Fruit fly (Drosophila melanogaster) whole organism, embryonic: ENCODE data around the gene CG42540.

Source experiments
- Ada2b ChIP-seq: fragments of 200-800 bp; sonication (Bioruptor generic); IDR thresholded peaks from 2 replicates; pipeline ENCODE4 v1.3.6; 2022; ENCODE audit warnings: missing biosample characterization, missing genetic modification characterization
- CG10366 ChIP-seq: fragments of 200-800 bp; sonication (Bioruptor generic); IDR thresholded peaks from 2 replicates; pipeline ENCODE4 v1.3.6; 2022; ENCODE audit warnings: missing biosample characterization, missing genetic modification characterization
- CG12104 ChIP-seq: fragments of 200-800 bp; sonication (Bioruptor generic); optimal IDR thresholded peaks from 3 replicates; lab custom pipeline; 2016; ENCODE audit warnings: missing biosample characterization, missing genetic modification characterization
- CG12219 ChIP-seq: fragments of 200-800 bp; sonication (Bioruptor generic); optimal IDR thresholded peaks from 3 replicates; lab custom pipeline; 2018; ENCODE audit warnings: missing biosample characterization, mild to moderate bottlenecking, missing genetic modification characterization
- CG12236 ChIP-seq: fragments of 200-800 bp; sonication (Bioruptor generic); optimal IDR thresholded peaks from 2 replicates; lab custom pipeline; 2016; ENCODE audit warnings: missing biosample characterization, missing genetic modification characterization
- CG12659 ChIP-seq: fragments of 200-800 bp; sonication (Bioruptor generic); optimal IDR thresholded peaks from 3 replicates; lab custom pipeline; 2017; ENCODE audit warnings: mild to moderate bottlenecking, missing biosample characterization, missing genetic modification reagents, missing genetic modification characterization
- CG14965 ChIP-seq: fragments of 200-800 bp; sonication (Bioruptor generic); optimal IDR thresholded peaks from 2 replicates; lab custom pipeline; 2016; ENCODE audit warnings: missing biosample characterization, missing genetic modification characterization, borderline replicate concordance
- CG16863 ChIP-seq: fragments of 200-800 bp; sonication (Bioruptor generic); optimal IDR thresholded peaks from 3 replicates; lab custom pipeline; 2016; ENCODE audit warnings: missing biosample characterization, missing genetic modification characterization
- CG17186 ChIP-seq: fragments of 200-800 bp; sonication (Bioruptor generic); optimal IDR thresholded peaks from 3 replicates; lab custom pipeline; 2017; ENCODE audit warnings: missing biosample characterization, missing genetic modification reagents, missing genetic modification characterization
- CG17568 ChIP-seq: fragments of 200-800 bp; sonication (Bioruptor generic); optimal IDR thresholded peaks from 2 replicates; lab custom pipeline; 2018; ENCODE audit warnings: missing biosample characterization, mild to moderate bottlenecking, missing genetic modification characterization, moderate library complexity
- CG2678 ChIP-seq: fragments of 200-800 bp; sonication (Bioruptor generic); optimal IDR thresholded peaks from 3 replicates; lab custom pipeline; 2019; ENCODE audit warnings: missing biosample characterization, mild to moderate bottlenecking, missing genetic modification characterization, moderate library complexity
- CG30020 ChIP-seq: fragments of 200-800 bp; optimal IDR thresholded peaks from 2 replicates; lab custom pipeline; 2019; ENCODE audit warnings: missing biosample characterization, mild to moderate bottlenecking, missing genetic modification characterization, moderate library complexity
- CG34224 ChIP-seq: fragments of 200-800 bp; sonication (Bioruptor generic); IDR thresholded peaks from 3 replicates; pipeline ENCODE4 v1.3.6; 2022; ENCODE audit warnings: missing biosample characterization, missing genetic modification characterization; ENCODE audit not compliant: partially characterized antibody
- CG3995 ChIP-seq: fragments of 200-800 bp; sonication (Bioruptor generic); optimal IDR thresholded peaks from 3 replicates; lab custom pipeline; 2016; ENCODE audit warnings: missing biosample characterization, missing genetic modification characterization
- CG4282 ChIP-seq: fragments of 200-800 bp; sonication (Bioruptor generic); optimal IDR thresholded peaks from 2 replicates; lab custom pipeline; 2016; ENCODE audit warnings: missing biosample characterization, missing genetic modification characterization
- CG5180 ChIP-seq: fragments of 200-800 bp; sonication (Bioruptor generic); optimal IDR thresholded peaks from 3 replicates; lab custom pipeline; 2017; ENCODE audit warnings: missing biosample characterization, missing genetic modification characterization, mild to moderate bottlenecking, moderate library complexity, missing genetic modification reagents
- CG5245 ChIP-seq: fragments of 200-800 bp; sonication (Bioruptor generic); optimal IDR thresholded peaks from 3 replicates; lab custom pipeline; 2016; ENCODE audit warnings: missing biosample characterization, missing genetic modification characterization
- CG7963 ChIP-seq: fragments of 200-800 bp; sonication (Bioruptor generic); IDR thresholded peaks from 3 replicates; pipeline ENCODE4 v1.3.6; 2022; ENCODE audit warnings: missing biosample characterization, missing genetic modification characterization; ENCODE audit not compliant: partially characterized antibody
- CG7987 ChIP-seq: fragments of 200-800 bp; sonication (Bioruptor generic); optimal IDR thresholded peaks from 2 replicates; lab custom pipeline; 2018; ENCODE audit warnings: missing biosample characterization, mild to moderate bottlenecking, missing genetic modification characterization, moderate library complexity
- CG8388 ChIP-seq: fragments of 200-800 bp; sonication (Bioruptor generic); optimal IDR thresholded peaks from 2 replicates; lab custom pipeline; 2019; ENCODE audit warnings: missing biosample characterization, mild to moderate bottlenecking, missing genetic modification characterization, moderate library complexity
- CG9932 ChIP-seq: fragments of 200-800 bp; sonication (Bioruptor generic); IDR thresholded peaks from 2 replicates; pipeline ENCODE4 v1.3.6; 2022; ENCODE audit warnings: missing biosample characterization, missing genetic modification characterization
- Dad ChIP-seq: fragments of 200-800 bp; sonication (Bioruptor generic); optimal IDR thresholded peaks from 3 replicates; lab custom pipeline; 2016; ENCODE audit warnings: missing biosample characterization, missing genetic modification characterization
- Fer2 ChIP-seq: fragments of 200-800 bp; sonication (Bioruptor generic); optimal IDR thresholded peaks from 2 replicates; lab custom pipeline; 2018; ENCODE audit warnings: missing biosample characterization, mild to moderate bottlenecking, missing genetic modification characterization, moderate library complexity
- Hmr ChIP-seq: fragments of 200-800 bp; sonication (Bioruptor generic); optimal IDR thresholded peaks from 3 replicates; lab custom pipeline; 2017; ENCODE audit warnings: mild to moderate bottlenecking, missing biosample characterization, missing genetic modification reagents, missing genetic modification characterization
- Hmx ChIP-seq: fragments of 200-800 bp; sonication (Bioruptor generic); optimal IDR thresholded peaks from 2 replicates; lab custom pipeline; 2016; ENCODE audit warnings: missing biosample characterization, missing genetic modification characterization
- Lim3 ChIP-seq: fragments of 200-800 bp; sonication (Bioruptor generic); IDR thresholded peaks from 2 replicates; pipeline ENCODE4 v1.3.6; 2022; ENCODE audit warnings: missing biosample characterization, missing genetic modification characterization
- NC2β ChIP-seq: fragments of 200-800 bp; sonication (Bioruptor generic); optimal IDR thresholded peaks from 2 replicates; lab custom pipeline; 2016; ENCODE audit warnings: missing biosample characterization, missing genetic modification characterization
- Rx ChIP-seq: fragments of 200-800 bp; sonication (Bioruptor generic); IDR thresholded peaks from 2 replicates; pipeline ENCODE4 v1.3.6; 2022; ENCODE audit warnings: missing biosample characterization, missing genetic modification characterization
- Xbp1 ChIP-seq: fragments of 200-800 bp; sonication (Bioruptor generic); optimal IDR thresholded peaks from 3 replicates; lab custom pipeline; 2016; ENCODE audit warnings: missing biosample characterization, mild to moderate bottlenecking, missing genetic modification characterization
- bigmax ChIP-seq: fragments of 200-800 bp; sonication (Bioruptor generic); optimal IDR thresholded peaks from 2 replicates; lab custom pipeline; 2018; ENCODE audit warnings: missing biosample characterization, mild to moderate bottlenecking, missing genetic modification characterization
- bsh ChIP-seq, 2 experiments: fragments of 200-800 bp; sonication (Bioruptor generic); optimal IDR thresholded peaks; 2 replicates each; lab custom pipeline; 2017 to 2018; ENCODE audit warnings: mild to moderate bottlenecking in 2 of 2, missing biosample characterization in 2 of 2, missing genetic modification characterization in 2 of 2, moderate library complexity in 1 of 2
- chm ChIP-seq: fragments of 200-800 bp; sonication (Bioruptor generic); IDR thresholded peaks from 2 replicates; pipeline ENCODE4 v1.3.6; 2022; ENCODE audit warnings: missing biosample characterization, missing genetic modification characterization
- dm ChIP-seq: fragments of 200-800 bp; sonication (Bioruptor generic); optimal IDR thresholded peaks from 3 replicates; lab custom pipeline; 2016; ENCODE audit warnings: missing biosample characterization, missing genetic modification characterization
- exex ChIP-seq: fragments of 200-800 bp; sonication (Bioruptor generic); optimal IDR thresholded peaks from 4 replicates; lab custom pipeline; 2018; ENCODE audit warnings: missing biosample characterization, mild to moderate bottlenecking, missing genetic modification characterization, moderate library complexity
- fd102C ChIP-seq: fragments of 200-800 bp; sonication (Bioruptor generic); optimal IDR thresholded peaks from 2 replicates; lab custom pipeline; 2018; ENCODE audit warnings: missing biosample characterization, mild to moderate bottlenecking, missing genetic modification characterization, moderate library complexity
- h ChIP-seq: fragments of >200 bp; optimal IDR thresholded peaks from 2 replicates; lab custom pipeline; 2017
- hbn ChIP-seq: fragments of 200-800 bp; sonication (Bioruptor generic); IDR thresholded peaks from 2 replicates; pipeline ENCODE4 v1.3.6; 2022; ENCODE audit warnings: missing biosample characterization, missing genetic modification characterization; ENCODE audit not compliant: partially characterized antibody
- hkb ChIP-seq, 2 experiments: fragments of 200-800 bp in 1 of 2; fragments of >200 bp in 1 of 2; sonication (Bioruptor generic) in 1 of 2; IDR thresholded peaks in 1 of 2; optimal IDR thresholded peaks in 1 of 2; 2 replicates each; pipeline versions ENCODE4 v1.3.6 to Lab custom; 2017 to 2022; ENCODE audit warnings: missing biosample characterization in 1 of 2, missing genetic modification characterization in 1 of 2
- ind ChIP-seq: fragments of 200-800 bp; sonication (Bioruptor generic); optimal IDR thresholded peaks from 3 replicates; lab custom pipeline; 2016; ENCODE audit warnings: missing biosample characterization, missing genetic modification characterization
- knrl ChIP-seq: fragments of 200-800 bp; sonication (Bioruptor generic); IDR thresholded peaks from 3 replicates; pipeline ENCODE4 v1.3.6; 2022; ENCODE audit warnings: missing biosample characterization, missing genetic modification characterization; ENCODE audit not compliant: partially characterized antibody
- lola ChIP-seq, 3 experiments: fragments of >200 bp in 2 of 3; fragments of 200-800 bp in 1 of 3; sonication (Bioruptor generic) in 1 of 3; optimal IDR thresholded peaks; 2 replicates each; lab custom pipeline; 2017 to 2019; ENCODE audit warnings: missing biosample characterization in 3 of 3, missing genetic modification characterization in 3 of 3, mild to moderate bottlenecking in 1 of 3, moderate library complexity in 1 of 3
- onecut ChIP-seq: fragments of 200-800 bp; sonication (Bioruptor generic); IDR thresholded peaks from 2 replicates; pipeline ENCODE4 v1.3.6; 2022; ENCODE audit warnings: missing biosample characterization, missing genetic modification characterization
- psq ChIP-seq: fragments of 200-800 bp; sonication (Bioruptor generic); optimal IDR thresholded peaks from 2 replicates; lab custom pipeline; 2017; ENCODE audit warnings: missing biosample characterization, missing genetic modification characterization
- pum ChIP-seq: fragments of 200-800 bp; sonication (Bioruptor generic); optimal IDR thresholded peaks from 2 replicates; lab custom pipeline; 2016; ENCODE audit warnings: missing biosample characterization, missing genetic modification characterization
- slou ChIP-seq: fragments of 200-800 bp; sonication (Bioruptor generic); optimal IDR thresholded peaks from 3 replicates; lab custom pipeline; 2016; ENCODE audit warnings: missing biosample characterization, missing genetic modification characterization
- trh ChIP-seq: fragments of 200-800 bp; sonication (Bioruptor generic); optimal IDR thresholded peaks from 2 replicates; lab custom pipeline; 2016; ENCODE audit warnings: missing biosample characterization, missing genetic modification characterization
- wor ChIP-seq: fragments of 200-800 bp; sonication (Bioruptor generic); IDR thresholded peaks from 2 replicates; pipeline ENCODE4 v1.3.6; 2022; ENCODE audit warnings: missing biosample characterization, missing genetic modification characterization
- zen ChIP-seq: fragments of 200-800 bp; sonication (Bioruptor generic); optimal IDR thresholded peaks from 3 replicates; lab custom pipeline; 2018; ENCODE audit warnings: missing biosample characterization, mild to moderate bottlenecking, missing genetic modification characterization, moderate library complexity

Gene CG42540

DNA sequence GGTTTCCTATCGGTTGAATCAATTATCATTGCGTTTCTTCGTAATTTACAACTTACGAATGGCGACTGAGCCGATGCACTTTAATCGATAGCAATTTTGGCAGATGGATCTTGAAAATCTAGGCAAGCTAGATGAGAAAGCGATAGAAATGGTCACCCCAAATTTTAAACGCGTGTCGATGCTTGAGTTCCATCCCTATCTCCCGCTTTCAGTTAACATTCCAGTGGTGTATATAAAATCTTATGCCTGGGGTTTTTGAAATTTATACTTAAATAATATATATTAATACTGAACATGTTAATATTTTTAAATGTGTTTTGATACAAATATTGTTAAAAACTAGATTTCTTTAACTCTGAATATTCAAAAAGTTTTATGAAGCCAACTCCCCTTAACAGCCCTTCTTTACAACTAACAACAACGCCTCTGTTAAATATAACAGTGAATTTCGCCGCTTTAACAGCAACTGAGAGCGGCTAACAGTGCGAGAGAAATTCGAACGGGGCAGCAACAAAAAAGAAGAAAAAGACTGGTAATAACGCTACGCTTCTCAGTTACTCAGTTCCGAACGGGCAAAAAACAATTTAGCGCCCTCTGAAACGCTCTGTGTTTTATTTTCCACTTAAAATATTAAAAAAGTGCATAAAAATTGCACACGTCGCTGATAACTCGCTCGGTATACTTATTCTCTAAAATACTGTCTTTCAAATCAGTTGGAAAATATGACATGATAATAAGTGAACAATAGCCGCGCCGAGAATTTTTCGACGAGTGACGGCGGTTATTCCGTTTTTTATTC is 14.1 kb upstream of the CG42540 start, which contains the start of gene CG11357 (continued):
- TF ChIP-seq chm (peak; percentile 98), CG8388 (GFP tag; lab: Kevin White, UChicago) (peak; percentile 99), lola (GFP tag; optimal IDR thresholded peaks at IDR 0.05; lab: Kevin White, UChicago) (peak in 1 of 3 experiments; percentile 98), pum (GFP tag; lab: Kevin White, UChicago) (peak; percentile 83), CG16863 (peak; percentile 73), bsh (GFP tag; optimal IDR thresholded peaks at IDR 0.05; lab: Kevin White, UChicago) (peak; percentile 97 to 99), hkb (optimal IDR thresholded peaks at IDR 0.05; lab: Kevin White, UChicago) (no peak), hkb (GFP tag; IDR thresholded peaks at IDR 0.05; lab: Robert Waterston, UW) (peak; percentile 99), CG12104 (GFP tag; lab: Kevin White, UChicago) (peak; percentile 92), fd102C (GFP tag; lab: Kevin White, UChicago) (peak; percentile 75), CG12219 (GFP tag; lab: Kevin White, UChicago) (peak; percentile 96), CG14965 (GFP tag; lab: Kevin White, UChicago) (no peak), Hmx (GFP tag; lab: Kevin White, UChicago) (peak; percentile 58), Fer2 (peak; percentile 98), CG5180 (GFP tag; lab: Kevin White, UChicago) (peak; percentile 91), trh (GFP tag; lab: Kevin White, UChicago) (peak; percentile 94), CG2678 (peak; percentile 99), NC2β (GFP tag; lab: Kevin White, UChicago) (peak; percentile 64), CG12659 (GFP tag; lab: Kevin White, UChicago) (peak; percentile 99), CG5245 (GFP tag; lab: Kevin White, UChicago) (peak; percentile 86), CG12236 (GFP tag; lab: Kevin White, UChicago) (peak; percentile 45), ind (GFP tag; lab: Kevin White, UChicago) (peak; percentile 96), h (lab: Kevin White, UChicago) (no peak), hbn (GFP tag; lab: Robert Waterston, UW) (peak; percentile 66), CG34224 (GFP tag; lab: Robert Waterston, UW) (peak; percentile 55), CG10366 (GFP tag; lab: Robert Waterston, UW) (peak; percentile 98), Xbp1 (GFP tag; lab: Kevin White, UChicago) (peak; percentile 98), CG30020 (peak; percentile 88), CG9932 (peak; percentile 99), CG7987 (GFP tag; lab: Kevin White, UChicago) (peak; percentile 96), slou (GFP tag; lab: Kevin White, UChicago) (peak; percentile 92), CG3995 (peak; percentile 50), wor (GFP tag; lab: Robert Waterston, UW) (peak; percentile 96), Lim3 (GFP tag; lab: Robert Waterston, UW) (peak; percentile 91), psq (GFP tag; lab: Kevin White, UChicago) (peak; percentile 91), exex (peak; percentile 94), Dad (peak; percentile 86), dm (GFP tag; lab: Kevin White, UChicago) (peak; percentile 46), Rx (peak; percentile 96), zen (peak; percentile 98), onecut (GFP tag; lab: Robert Waterston, UW) (peak; percentile 96), bigmax (peak; percentile 70), knrl (GFP tag; lab: Robert Waterston, UW) (peak; percentile 81), Ada2b (GFP tag; lab: Robert Waterston, UW) (peak; percentile 99), CG7963 (peak; percentile 65; the same call in 2 of the 3 replicates), CG4282 (GFP tag; lab: Kevin White, UChicago) (peak; percentile 31), CG17568 (GFP tag; lab: Kevin White, UChicago) (peak; percentile 98), Hmr (GFP tag; lab: Kevin White, UChicago) (peak; percentile 99), CG17186 (GFP tag; lab: Kevin White, UChicago) (peak; percentile 71)
